Fruit fly (Drosophila melanogaster): ENCODE results near the gene Hmu.
A peak's percentile ranks its signal among the peaks of the same experiment; 100 is the strongest.

- TF ChIP-seq EcR (GFP tag; optimal IDR thresholded peaks at IDR 0.05) (peak; percentile 36), gl (tag; optimal IDR thresholded peaks at IDR 0.05) (peak; percentile 94), Ets98B (GFP tag; IDR thresholded peaks at IDR 0.05) (peak; percentile 98), fd96Ca (GFP tag; IDR thresholded peaks at IDR 0.05) (peak; percentile 99), CG14655 (GFP tag; optimal IDR thresholded peaks at IDR 0.05) (peak; percentile 97), Pif1A (GFP tag; optimal IDR thresholded peaks at IDR 0.05) (peak; percentile 98), CG4496 (GFP tag; IDR thresholded peaks at IDR 0.05) (peak; percentile 99), CG32121 (GFP tag; IDR thresholded peaks at IDR 0.05) (peak; percentile 97), Pif1B (GFP tag; optimal IDR thresholded peaks at IDR 0.05) (peak; percentile 98)
These were observed 7.4 kb upstream of the Hmu start for dm6 chr3R:27281022-27281810.

Data from whole organism, pupa.